Fruit fly (Drosophila melanogaster): ENCODE results near the gene mRpL45.

- TF ChIP-seq CTCF (optimal IDR thresholded peaks at IDR 0.05) (no peak), CG8478 (optimal IDR thresholded peaks at IDR 0.05) (no peak)
Observed at dm6 chr3R:22595293-22595868, 22.9 kb upstream of the mRpL45 start.

All from S2 (cell line).